Worm (Caenorhabditis elegans) whole organism, L3 larva: ENCODE data around the gene T05C12.11.

ENCODE experiments used
- ceh-9 ChIP-seq: sonication (generic microtip); optimal IDR thresholded peaks from 2 replicates; lab custom pipeline; 2018; ENCODE audit warnings: missing biosample characterization, missing genetic modification characterization
- elt-3 ChIP-seq, 3 experiments: fragments of 150-350 bp in 1 of 3; sonication (generic microtip) in 2 of 3; optimal IDR thresholded peaks; 2 replicates in 2 of 3; 4 replicates in 1 of 3; lab custom pipeline; 2014 to 2017; ENCODE audit warnings: missing biosample characterization in 3 of 3, missing genetic modification characterization in 3 of 3
- fkh-10 ChIP-seq: sonication (generic microtip); optimal IDR thresholded peaks from 2 replicates; lab custom pipeline; 2017; ENCODE audit warnings: missing biosample characterization, missing genetic modification reagents, missing genetic modification characterization
- lin-15B ChIP-seq: fragments of 150-350 bp; optimal IDR thresholded peaks from 2 replicates; lab custom pipeline; 2014; ENCODE audit warnings: missing biosample characterization, missing genetic modification characterization
- mdl-1 ChIP-seq: fragments of 150-350 bp; optimal IDR thresholded peaks from 2 replicates; lab custom pipeline; 2014; ENCODE audit warnings: missing biosample characterization, missing genetic modification characterization
- nhr-11 ChIP-seq: fragments of 150-350 bp; optimal IDR thresholded peaks from 2 replicates; lab custom pipeline; 2014; ENCODE audit warnings: missing biosample characterization, missing genetic modification characterization
- nhr-76 ChIP-seq: fragments of 150-350 bp; sonication (generic microtip); optimal IDR thresholded peaks from 5 replicates; lab custom pipeline; 2014; ENCODE audit warnings: missing biosample characterization, missing genetic modification characterization
- nhr-77 ChIP-seq: fragments of 150-350 bp; optimal IDR thresholded peaks from 2 replicates; lab custom pipeline; 2014; ENCODE audit warnings: missing biosample characterization, missing genetic modification characterization
- pha-4 ChIP-seq: fragments of 150-350 bp; optimal IDR thresholded peaks from 2 replicates; lab custom pipeline; 2014; ENCODE audit warnings: missing biosample characterization, missing genetic modification reagents, missing genetic modification characterization
- pqm-1 ChIP-seq: fragments of 150-350 bp; optimal IDR thresholded peaks from 2 replicates; lab custom pipeline; 2017; ENCODE audit warnings: missing biosample characterization, missing genetic modification characterization, inconsistent platforms
- unc-39 ChIP-seq: sonication (generic microtip); optimal IDR thresholded peaks from 4 replicates; lab custom pipeline; 2017; ENCODE audit warnings: missing biosample characterization, missing genetic modification characterization

DNA sequence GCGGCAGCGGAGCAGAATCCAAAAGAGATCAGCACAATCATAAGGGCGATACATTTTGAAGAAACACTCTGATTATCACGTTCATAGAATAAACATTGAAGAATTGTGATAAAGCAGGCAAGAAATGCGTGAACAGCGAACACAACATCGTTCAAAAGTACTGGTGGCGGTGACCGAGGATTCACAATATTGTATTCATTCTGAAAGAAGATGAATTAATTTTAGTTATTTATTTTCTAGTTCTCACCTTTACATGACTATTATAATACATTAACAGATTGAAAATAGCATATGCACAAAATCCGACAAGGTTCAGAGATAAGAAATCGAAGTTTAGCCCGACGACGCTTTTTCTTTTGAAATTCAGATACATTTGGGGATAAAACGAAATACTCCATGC lies 34.3 kb downstream of the T05C12.11 start:
- TF ChIP-seq mdl-1 (tag; lab: Kevin White, UChicago) (no peak), elt-3 (tag; optimal IDR thresholded peaks at IDR 0.05; lab: Kevin White, UChicago) (no peak), pha-4 (tag; lab: Kevin White, UChicago) (no peak), nhr-76 (no peak), nhr-11 (tag; lab: Kevin White, UChicago) (no peak), pqm-1 (tag; lab: Kevin White, UChicago) (no peak), unc-39 (no peak), ceh-9 (tag; lab: Kevin White, UChicago) (no peak), nhr-77 (tag; lab: Kevin White, UChicago) (no peak), fkh-10 (GFP tag; lab: Kevin White, UChicago) (no peak), lin-15B (tag; lab: Kevin White, UChicago) (no peak)
